Worm (Caenorhabditis elegans) whole organism, L4/young adult: ENCODE data around the gene srg-10.

Experiments
- W03F9.2 ChIP-seq: fragments of 150-350 bp; optimal IDR thresholded peaks from 2 replicates; lab custom pipeline; 2014; ENCODE audit warnings: missing biosample characterization, missing genetic modification characterization
- dao-5 ChIP-seq: sonication (generic microtip); optimal IDR thresholded peaks from 2 replicates; lab custom pipeline; 2016; ENCODE audit warnings: missing genotype, missing genetic modification characterization, moderate library complexity, missing compliant biosample characterization
- him-1 ChIP-seq: sonication (generic microtip); optimal IDR thresholded peaks from 2 replicates; lab custom pipeline; 2016; ENCODE audit warnings: missing genotype, missing genetic modification reagents, missing genetic modification characterization, missing compliant biosample characterization

Gene srg-10

DNA sequence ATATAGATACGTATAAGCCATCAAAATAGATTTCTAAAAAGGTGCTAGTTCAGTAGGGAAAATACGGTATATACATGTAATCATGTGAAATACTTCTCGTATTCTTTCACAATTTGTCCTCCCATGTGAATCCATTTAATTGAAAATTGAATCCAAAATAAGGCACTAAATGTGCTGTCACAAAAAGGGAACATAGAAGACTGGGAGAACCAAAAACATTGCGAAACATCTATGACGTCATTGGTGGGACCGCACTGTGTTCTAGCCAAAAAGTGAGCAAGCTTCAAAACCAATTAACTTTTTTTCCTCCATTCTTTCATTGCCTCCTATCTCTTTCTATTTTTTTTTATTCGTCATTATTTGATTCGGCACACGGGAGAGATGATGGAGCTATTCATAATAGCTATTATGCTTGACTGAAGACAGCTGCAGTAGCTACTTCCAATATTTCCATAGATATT lies 19.2 kb upstream of the srg-10 start, which contains the start of gene cdka-1:
Gene cdka-1 (plus strand): TSS at position 411 of the 461 bp plus-strand sequence.
- no peak for TF ChIP-seq W03F9.2 (tag; lab: Kevin White, UChicago)
- no peak for TF ChIP-seq dao-5 (tag; lab: Kevin White, UChicago)
- TF ChIP-seq him-1 (tag; lab: Kevin White, UChicago): peak; percentile 29

DNA sequence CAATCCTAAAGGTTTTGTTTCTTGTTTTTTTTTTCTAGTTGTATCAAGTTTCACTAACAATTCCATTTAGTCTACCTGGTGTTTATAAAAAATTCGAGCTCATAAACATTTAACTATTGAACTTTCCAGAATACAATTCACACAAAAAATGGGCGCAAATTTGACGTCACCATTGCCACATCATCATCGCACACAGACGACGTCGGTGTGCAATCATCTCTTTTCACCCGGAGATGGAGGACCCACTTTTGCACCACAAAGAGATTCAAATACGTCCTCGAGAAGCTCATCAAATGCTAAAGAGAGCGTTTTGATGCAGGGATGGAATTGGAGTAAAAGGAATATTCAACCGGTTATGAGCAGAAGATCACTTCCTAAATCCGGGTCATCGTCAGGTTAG lies 18.1 kb upstream of the srg-10 start:
- TF ChIP-seq him-1 (tag; lab: Kevin White, UChicago): no peak
- TF ChIP-seq W03F9.2 (tag; lab: Kevin White, UChicago): no peak
- no peak for TF ChIP-seq dao-5 (tag; lab: Kevin White, UChicago)

ce11 chrIII:4665272-4665671 lies 12.3 kb upstream of the srg-10 start, which contains the start of gene T23F11.4:
Gene T23F11.4 (minus strand): TSS chrIII:4665372.
- TF ChIP-seq dao-5 (tag; lab: Kevin White, UChicago): no peak
- no peak for TF ChIP-seq W03F9.2 (tag; lab: Kevin White, UChicago)
- no peak for TF ChIP-seq him-1 (tag; lab: Kevin White, UChicago)

ce11 chrIII:4666753-4667400 lies 10.7 kb upstream of the srg-10 start:
- no peak for TF ChIP-seq W03F9.2 (tag; lab: Kevin White, UChicago)
- peak; percentile 8 for TF ChIP-seq him-1 (tag; lab: Kevin White, UChicago)

DNA sequence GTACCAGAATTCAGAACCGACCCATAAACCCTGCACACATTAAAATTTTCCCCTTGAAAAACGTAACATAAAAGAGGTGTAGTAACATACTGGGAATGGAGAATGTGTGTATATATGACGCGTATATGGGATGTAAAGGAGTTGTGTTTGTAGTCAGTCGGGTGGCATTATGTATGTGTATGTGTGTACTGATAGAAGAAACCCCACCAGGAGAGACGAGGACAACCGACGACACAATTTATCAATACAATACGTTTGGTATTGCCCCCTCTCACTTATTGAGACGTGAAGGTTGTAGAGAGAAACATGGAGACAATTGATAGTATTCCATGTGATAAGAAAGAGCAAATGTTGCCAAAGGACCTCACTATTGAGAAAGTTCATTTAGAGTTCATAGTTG lies 9.5 kb upstream of the srg-10 start:
- no peak for TF ChIP-seq him-1 (tag; lab: Kevin White, UChicago)
- no peak for TF ChIP-seq W03F9.2 (tag; lab: Kevin White, UChicago)
- no peak for TF ChIP-seq dao-5 (tag; lab: Kevin White, UChicago)

DNA sequence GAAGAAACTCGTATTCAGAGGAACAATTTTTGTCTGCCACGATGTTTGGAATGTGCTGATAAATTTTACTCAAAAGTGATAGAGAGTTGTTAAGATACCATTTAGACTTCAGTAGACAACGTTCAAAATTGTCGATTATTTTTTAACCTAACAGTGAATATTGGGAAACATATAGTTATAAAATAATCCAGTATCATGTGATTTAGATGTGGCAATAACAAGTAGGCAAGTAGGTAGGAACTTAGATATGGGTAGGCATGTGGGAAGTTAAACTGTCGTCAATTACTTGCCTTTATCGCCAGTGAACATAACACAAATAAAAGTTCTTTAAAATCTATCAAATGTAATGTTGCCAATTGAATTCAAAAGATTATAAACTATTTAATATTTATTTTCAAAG lies 6.1 kb upstream of the srg-10 start, which contains the start of gene T23F11.11:
Gene T23F11.11 (minus strand): TSS at position 101 of the 400 bp plus-strand sequence.
- TF ChIP-seq him-1 (tag; lab: Kevin White, UChicago) (no peak), W03F9.2 (tag; lab: Kevin White, UChicago) (no peak), dao-5 (tag; lab: Kevin White, UChicago) (no peak)

- TF ChIP-seq dao-5 (tag; lab: Kevin White, UChicago) (no peak), W03F9.2 (tag; lab: Kevin White, UChicago) (no peak), him-1 (tag; lab: Kevin White, UChicago) (no peak)
Measured at ce11 chrIII:4671949-4672348, 5.6 kb upstream of the srg-10 start, which contains the start of gene srg-13. Gene srg-13 (plus strand): TSS chrIII:4672249.

ce11 chrIII:4679963-4680484 lies 2.5 kb downstream of the srg-10 start, which contains the start of gene srg-11:
Gene srg-11 (plus strand): TSS chrIII:4680013.
- no peak for TF ChIP-seq him-1 (tag; lab: Kevin White, UChicago)
- TF ChIP-seq dao-5 (tag; lab: Kevin White, UChicago): no peak
- no peak for TF ChIP-seq W03F9.2 (tag; lab: Kevin White, UChicago)

DNA sequence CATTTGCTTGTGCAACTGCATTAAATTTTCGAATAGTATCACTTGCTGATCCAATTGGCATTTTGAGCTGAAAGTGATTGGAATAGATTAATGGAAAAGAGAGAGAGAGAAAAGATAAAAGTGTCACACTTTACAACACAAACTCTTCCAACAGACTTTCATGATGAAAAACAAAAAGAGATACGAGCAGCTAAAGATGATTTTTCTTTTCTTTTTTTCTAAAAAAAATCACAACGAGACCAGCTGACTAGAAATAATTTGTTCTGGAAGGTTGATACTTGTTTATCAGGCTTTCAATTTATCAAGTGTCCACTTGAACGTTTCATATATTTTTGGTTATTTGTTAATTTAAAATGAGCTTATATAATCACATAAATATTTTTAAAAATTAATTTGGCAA lies 9.6 kb downstream of the srg-10 start:
- TF ChIP-seq him-1 (tag; lab: Kevin White, UChicago): no peak
- TF ChIP-seq dao-5 (tag; lab: Kevin White, UChicago): no peak
- TF ChIP-seq W03F9.2 (tag; lab: Kevin White, UChicago): no peak

ce11 chrIII:4688356-4688755 lies 10.8 kb downstream of the srg-10 start, which contains the start of gene tag-243:
Gene tag-243 (minus strand): TSS chrIII:4688456.
- TF ChIP-seq him-1 (tag; lab: Kevin White, UChicago) (no peak), dao-5 (tag; lab: Kevin White, UChicago) (no peak), W03F9.2 (tag; lab: Kevin White, UChicago) (no peak)

DNA sequence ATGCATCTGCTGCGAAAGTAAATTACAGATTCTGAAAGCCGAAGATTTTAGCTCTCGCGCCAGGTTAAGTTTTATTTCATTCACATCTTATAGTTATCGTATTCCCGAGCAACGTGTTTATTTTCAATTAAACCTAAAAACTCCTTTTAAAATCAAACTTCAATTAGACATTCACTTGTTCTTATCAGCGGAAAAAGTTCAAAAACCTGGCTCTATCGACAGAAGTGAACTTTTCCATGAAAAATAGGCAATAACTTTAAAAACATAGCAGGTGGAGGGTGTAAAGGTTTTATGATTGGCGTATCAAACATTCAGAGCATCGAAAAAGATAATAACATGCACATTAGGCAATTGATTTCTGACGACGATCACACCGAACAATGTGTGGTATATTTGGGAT lies 11.4 kb downstream of the srg-10 start, which contains the start of gene ppat-1:
Gene ppat-1 (plus strand): TSS at position 316 of the 400 bp plus-strand sequence.
- TF ChIP-seq dao-5 (tag; lab: Kevin White, UChicago) (no peak), him-1 (tag; lab: Kevin White, UChicago) (no peak), W03F9.2 (tag; lab: Kevin White, UChicago) (no peak)

- TF ChIP-seq W03F9.2 (tag; lab: Kevin White, UChicago): peak; percentile 36
- TF ChIP-seq him-1 (tag; lab: Kevin White, UChicago): peak; percentile 63
- TF ChIP-seq dao-5 (tag; lab: Kevin White, UChicago): peak; percentile 84
Measured at ce11 chrIII:4689595-4689994, 12.0 kb downstream of the srg-10 start.

ce11 chrIII:4693281-4693680 lies 15.7 kb downstream of the srg-10 start, which contains the start of gene nifk-1:
Gene nifk-1 (minus strand): TSS chrIII:4693307.
- TF ChIP-seq W03F9.2 (tag; lab: Kevin White, UChicago) (peak; percentile 87), dao-5 (tag; lab: Kevin White, UChicago) (no peak)
